Fruit fly (Drosophila melanogaster): ENCODE measurements around the gene CG42526.
A peak's percentile ranks its signal among the peaks of the same experiment; 100 is the strongest.

dm6 chr3L:9476829-9477228, 41.6 kb upstream of the CG42526 start, which contains the start of the genes Uch-L5 and Jarid2:
- TF ChIP-seq Stat92E (GFP tag; optimal IDR thresholded peaks at IDR 0.05) (peak in 1 of 3 experiments; percentile 42), az2 (GFP tag; optimal IDR thresholded peaks at IDR 0.05) (peak; percentile 28), en (GFP tag; optimal IDR thresholded peaks at IDR 0.05) (no peak)
